Worm (Caenorhabditis elegans) whole organism, L2 larva: ENCODE results near the gene slc-36.3.

Source experiments
- nhr-129 ChIP-seq: fragments of 150-350 bp; optimal IDR thresholded peaks from 2 replicates; lab custom pipeline; 2014; ENCODE audit warnings: missing biosample characterization, missing genetic modification characterization
- snpc-4 ChIP-seq: fragments of 150-350 bp; optimal IDR thresholded peaks from 2 replicates; lab custom pipeline; 2014; ENCODE audit warnings: missing biosample characterization, missing genetic modification characterization
- ztf-11 ChIP-seq: sonication (generic microtip); optimal IDR thresholded peaks from 2 replicates; lab custom pipeline; 2017; ENCODE audit warnings: missing biosample characterization, missing genetic modification characterization
- ztf-4 ChIP-seq: fragments of 150-350 bp; optimal IDR thresholded peaks from 2 replicates; lab custom pipeline; 2014; ENCODE audit warnings: missing biosample characterization, missing genetic modification characterization

DNA sequence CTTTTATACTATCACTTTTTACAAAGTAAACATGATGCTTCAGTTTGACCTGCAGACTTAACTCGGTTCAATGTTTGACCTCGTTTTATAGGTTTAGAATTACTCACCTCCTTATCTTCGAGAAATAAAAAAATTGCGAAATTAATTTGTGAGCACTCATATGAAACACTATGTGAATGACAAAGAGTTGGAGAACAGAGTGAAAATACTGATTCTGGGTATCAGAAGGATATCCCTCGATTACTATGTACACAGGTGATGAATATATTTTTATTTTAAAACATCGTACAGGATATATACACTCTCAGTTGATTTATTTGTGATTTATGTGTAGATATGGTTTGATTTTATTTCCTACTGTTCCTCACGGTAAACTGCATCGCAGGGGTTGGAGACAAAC, 12.3 kb upstream of the slc-36.3 start, which contains the start of gene Y38H6C.23:
- TF ChIP-seq snpc-4 (tag; lab: Kevin White, UChicago) (no peak), ztf-11 (tag; lab: Kevin White, UChicago) (no peak), nhr-129 (no peak), ztf-4 (tag; lab: Kevin White, UChicago) (no peak)
